Worm (Caenorhabditis elegans) whole organism, L1 larva: ENCODE data around the gene Y41D4A.7.
A peak's percentile ranks its signal among the peaks of the same experiment; 100 is the strongest.

ENCODE experiments used
- F16B12.6 ChIP-seq: fragments of 150-350 bp; optimal IDR thresholded peaks from 2 replicates; lab custom pipeline; 2014; ENCODE audit warnings: missing biosample characterization, missing genetic modification characterization
- ama-1 ChIP-seq: fragments of 150-350 bp; optimal IDR thresholded peaks from 2 replicates; lab custom pipeline; 2014
- blmp-1 ChIP-seq: fragments of 150-350 bp; optimal IDR thresholded peaks from 2 replicates; lab custom pipeline; 2014; ENCODE audit warnings: missing biosample characterization, missing genetic modification characterization
- ceh-63 ChIP-seq: fragments of 200-800 bp; sonication (Bioruptor generic); optimal IDR thresholded peaks from 2 replicates; lab custom pipeline; 2018; ENCODE audit warnings: mild to moderate bottlenecking, missing genetic modification characterization, missing compliant biosample characterization
- ceh-8 ChIP-seq: fragments of 200-800 bp; sonication (Bioruptor generic); optimal IDR thresholded peaks from 2 replicates; lab custom pipeline; 2018; ENCODE audit warnings: mild to moderate bottlenecking, missing genetic modification characterization, moderate library complexity, missing compliant biosample characterization
- ceh-88 ChIP-seq: fragments of 200-800 bp; sonication (Bioruptor generic); IDR thresholded peaks from 2 replicates; pipeline ENCODE4 v1.3.6; 2022; ENCODE audit warnings: missing genetic modification characterization, missing compliant biosample characterization
- ces-1 ChIP-seq: fragments of 150-350 bp; optimal IDR thresholded peaks from 2 replicates; lab custom pipeline; 2014; ENCODE audit warnings: missing biosample characterization, missing genetic modification reagents, missing genetic modification characterization
- efl-1 ChIP-seq, 4 experiments: fragments of 150-350 bp; optimal IDR thresholded peaks in 3 of 4; peaks in 1 of 4; 1 replicate in 1 of 4; 2 replicates in 3 of 4; lab custom pipeline; 2014; ENCODE audit warnings: missing biosample characterization in 2 of 4, missing genetic modification characterization in 2 of 4, missing genetic modification reagents in 2 of 4
- egl-13 ChIP-seq: sonication (generic microtip); optimal IDR thresholded peaks from 2 replicates; lab custom pipeline; 2016; ENCODE audit warnings: missing genotype, missing genetic modification reagents, missing genetic modification characterization, missing compliant biosample characterization
- elt-3 ChIP-seq, 6 experiments: fragments of 150-350 bp in 1 of 6; sonication (generic microtip); optimal IDR thresholded peaks; 2 replicates each; lab custom pipeline; 2017 to 2018; ENCODE audit warnings: missing biosample characterization in 6 of 6, missing genetic modification characterization in 6 of 6, inconsistent platforms in 1 of 6
- fkh-8 ChIP-seq: sonication (generic microtip); optimal IDR thresholded peaks from 2 replicates; lab custom pipeline; 2016; ENCODE audit warnings: mild to moderate bottlenecking, missing genetic modification characterization, missing compliant biosample characterization
- fos-1 ChIP-seq: fragments of 150-350 bp; optimal IDR thresholded peaks from 2 replicates; lab custom pipeline; 2014; ENCODE audit warnings: missing biosample characterization, missing genetic modification characterization
- grh-1 ChIP-seq: fragments of 200-800 bp; sonication (Bioruptor generic); IDR thresholded peaks from 2 replicates; pipeline ENCODE4 v1.3.6; 2022; ENCODE audit warnings: missing genetic modification reagents, missing genetic modification characterization, missing compliant biosample characterization
- hlh-17 ChIP-seq: fragments of 200-800 bp; sonication (Bioruptor generic); optimal IDR thresholded peaks from 2 replicates; lab custom pipeline; 2018; ENCODE audit warnings: missing genetic modification characterization, mild to moderate bottlenecking, missing compliant biosample characterization, moderate library complexity, borderline replicate concordance
- hlh-4 ChIP-seq: sonication (generic microtip); optimal IDR thresholded peaks from 2 replicates; lab custom pipeline; 2016; ENCODE audit warnings: mild to moderate bottlenecking, missing genetic modification characterization, missing compliant biosample characterization
- isw-1 ChIP-seq: fragments of 200-800 bp; sonication (Bioruptor generic); IDR thresholded peaks from 2 replicates; pipeline ENCODE4 v1.3.6; 2022; ENCODE audit warnings: missing genetic modification characterization, missing compliant biosample characterization
- jun-1 ChIP-seq: fragments of 150-350 bp; optimal IDR thresholded peaks from 2 replicates; lab custom pipeline; 2014; ENCODE audit warnings: missing biosample characterization, missing genetic modification reagents, missing genetic modification characterization
- lin-14 ChIP-seq: fragments of 200-800 bp; sonication (Bioruptor generic); optimal IDR thresholded peaks from 2 replicates; lab custom pipeline; 2018; ENCODE audit warnings: mild to moderate bottlenecking, missing genetic modification characterization, moderate library complexity, missing compliant biosample characterization
- lin-15B ChIP-seq: fragments of 150-350 bp; sonication (generic microtip); optimal IDR thresholded peaks from 3 replicates; lab custom pipeline; 2014; ENCODE audit warnings: missing biosample characterization, missing genetic modification characterization
- lin-39 ChIP-seq: fragments of 150-350 bp; optimal IDR thresholded peaks from 2 replicates; lab custom pipeline; 2014; ENCODE audit warnings: missing biosample characterization, missing genetic modification reagents, missing genetic modification characterization
- lir-3 ChIP-seq: sonication (generic microtip); optimal IDR thresholded peaks from 2 replicates; lab custom pipeline; 2016; ENCODE audit warnings: mild to moderate bottlenecking, missing genetic modification characterization, moderate library complexity, missing compliant biosample characterization; ENCODE audit not compliant: poor library complexity
- lsy-2 ChIP-seq, 2 experiments: fragments of 150-350 bp; optimal IDR thresholded peaks; 2 replicates each; lab custom pipeline; 2014; ENCODE audit warnings: missing biosample characterization in 2 of 2, missing genetic modification characterization in 2 of 2
- mef-2 ChIP-seq: fragments of 150-350 bp; optimal IDR thresholded peaks from 2 replicates; lab custom pipeline; 2014; ENCODE audit warnings: missing biosample characterization, missing genetic modification characterization
- mep-1 ChIP-seq: fragments of 150-350 bp; optimal IDR thresholded peaks from 2 replicates; lab custom pipeline; 2014; ENCODE audit warnings: missing biosample characterization, missing genetic modification characterization
- nhr-11 ChIP-seq: fragments of 150-350 bp; optimal IDR thresholded peaks from 2 replicates; lab custom pipeline; 2014; ENCODE audit warnings: missing biosample characterization, missing genetic modification characterization
- nhr-12 ChIP-seq: sonication (generic microtip); optimal IDR thresholded peaks from 2 replicates; lab custom pipeline; 2017; ENCODE audit warnings: missing biosample characterization, missing genetic modification characterization
- nhr-19 ChIP-seq: fragments of 200-800 bp; sonication (Bioruptor generic); conservative IDR thresholded peaks from 2 replicates; pipeline ENCODE4 v1.3.6; 2022; ENCODE audit warnings: missing genetic modification characterization, missing compliant biosample characterization
- nhr-47 ChIP-seq: sonication (generic microtip); optimal IDR thresholded peaks from 2 replicates; lab custom pipeline; 2016; ENCODE audit warnings: mild to moderate bottlenecking, missing genetic modification characterization, moderate library complexity, missing compliant biosample characterization
- nhr-85 ChIP-seq: sonication (generic microtip); peaks from one replicate; lab custom pipeline; 2016; ENCODE audit warnings: missing genetic modification characterization, inconsistent platforms, missing compliant biosample characterization
- nhr-90 ChIP-seq: sonication (generic microtip); optimal IDR thresholded peaks from 2 replicates; lab custom pipeline; 2016; ENCODE audit warnings: mild to moderate bottlenecking, missing genetic modification characterization, missing compliant biosample characterization; ENCODE audit not compliant: poor library complexity
- pag-3 ChIP-seq: sonication (generic microtip); optimal IDR thresholded peaks from 2 replicates; lab custom pipeline; 2017; ENCODE audit warnings: missing genetic modification characterization, mild to moderate bottlenecking, missing compliant biosample characterization, antibody characterized with exemption, borderline replicate concordance; ENCODE audit not compliant: insufficient read depth
- skn-1 ChIP-seq: fragments of 150-350 bp; optimal IDR thresholded peaks from 2 replicates; lab custom pipeline; 2014; ENCODE audit warnings: missing biosample characterization, missing genetic modification characterization
- snpc-4 ChIP-seq: fragments of 150-350 bp; optimal IDR thresholded peaks from 2 replicates; lab custom pipeline; 2014; ENCODE audit warnings: missing biosample characterization, missing genetic modification characterization
- snu-23 ChIP-seq: sonication (generic microtip); optimal IDR thresholded peaks from 2 replicates; lab custom pipeline; 2016; ENCODE audit warnings: missing genetic modification characterization, missing compliant biosample characterization
- sup-37 ChIP-seq: fragments of 200-800 bp; sonication (Bioruptor generic); optimal IDR thresholded peaks from 2 replicates; lab custom pipeline; 2018; ENCODE audit warnings: mild to moderate bottlenecking, missing genetic modification characterization, missing compliant biosample characterization
- swsn-7 ChIP-seq: sonication (generic microtip); optimal IDR thresholded peaks from 2 replicates; lab custom pipeline; 2016; ENCODE audit warnings: missing genetic modification characterization, missing compliant biosample characterization
- tbx-2 ChIP-seq: sonication (generic microtip); optimal IDR thresholded peaks from 2 replicates; lab custom pipeline; 2016; ENCODE audit warnings: missing genetic modification characterization, missing compliant biosample characterization
- tlp-1 ChIP-seq: fragments of 150-350 bp; optimal IDR thresholded peaks from 2 replicates; lab custom pipeline; 2014; ENCODE audit warnings: missing biosample characterization, missing genetic modification characterization
- unc-30 ChIP-seq: sonication (generic microtip); optimal IDR thresholded peaks from 2 replicates; lab custom pipeline; 2017; ENCODE audit warnings: missing biosample characterization, missing genetic modification characterization
- unc-62 ChIP-seq: fragments of 150-350 bp; optimal IDR thresholded peaks from 2 replicates; lab custom pipeline; 2014; ENCODE audit warnings: missing biosample characterization, missing genetic modification reagents, missing genetic modification characterization
- xbp-1 ChIP-seq: sonication (generic microtip); optimal IDR thresholded peaks from 2 replicates; lab custom pipeline; 2016; ENCODE audit warnings: missing genetic modification characterization, missing compliant biosample characterization
- zip-4 ChIP-seq: fragments of 200-800 bp; sonication (Bioruptor generic); optimal IDR thresholded peaks from 2 replicates; lab custom pipeline; 2018; ENCODE audit warnings: mild to moderate bottlenecking, missing genetic modification characterization, moderate library complexity, missing compliant biosample characterization
- ztf-11 ChIP-seq, 2 experiments: sonication (generic microtip); optimal IDR thresholded peaks; 2 replicates each; lab custom pipeline; 2016 to 2017; ENCODE audit warnings: missing genetic modification characterization in 2 of 2, missing biosample characterization in 1 of 2, missing compliant biosample characterization in 1 of 2
- ztf-4 ChIP-seq: fragments of 150-350 bp; optimal IDR thresholded peaks from 2 replicates; lab custom pipeline; 2014; ENCODE audit warnings: missing biosample characterization, missing genetic modification characterization

The Y41D4A.7 gene

DNA sequence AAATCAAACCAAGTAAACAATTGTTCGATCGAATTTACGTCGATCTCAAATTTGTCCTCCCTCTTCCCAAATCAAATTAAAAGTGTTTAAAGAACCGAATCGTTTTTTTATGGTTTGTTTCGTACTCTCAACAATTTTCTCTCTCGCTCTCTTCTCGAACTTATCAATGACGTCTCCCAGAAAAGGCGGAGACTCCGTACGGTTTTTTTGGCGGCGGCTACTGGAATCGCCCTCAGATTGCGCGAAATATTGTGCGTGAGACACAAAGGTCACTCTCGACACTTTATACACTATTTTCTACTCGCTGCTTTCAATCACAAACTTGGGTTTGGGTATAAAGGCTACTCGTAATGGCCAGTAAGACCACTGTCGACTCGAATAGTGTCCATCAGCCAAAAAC lies 40.9 kb downstream of the Y41D4A.7 start, which contains the start of gene epic-2:
Gene epic-2 (plus strand): TSS at position 317 of the 400 bp plus-strand sequence.
- TF ChIP-seq nhr-85 (tag; lab: Kevin White, UChicago) (peak; percentile 65), ces-1 (GFP tag; lab: Kevin White, UChicago) (no peak), elt-3 (tag; optimal IDR thresholded peaks at IDR 0.05; lab: Kevin White, UChicago) (peak in 3 of 6 experiments; percentile 3 to 68 (median 23)), lin-14 (GFP tag; lab: Kevin White, UChicago) (peak; percentile 31), blmp-1 (tag; lab: Kevin White, UChicago) (peak; percentile 17), nhr-19 (no peak), xbp-1 (tag; lab: Kevin White, UChicago) (peak; percentile 5), grh-1 (GFP tag; lab: Robert Waterston, UW) (peak; percentile 6; the same call in 1 of the 2 replicates), lir-3 (tag; lab: Kevin White, UChicago) (no peak), sup-37 (GFP tag; lab: Kevin White, UChicago) (no peak)

DNA sequence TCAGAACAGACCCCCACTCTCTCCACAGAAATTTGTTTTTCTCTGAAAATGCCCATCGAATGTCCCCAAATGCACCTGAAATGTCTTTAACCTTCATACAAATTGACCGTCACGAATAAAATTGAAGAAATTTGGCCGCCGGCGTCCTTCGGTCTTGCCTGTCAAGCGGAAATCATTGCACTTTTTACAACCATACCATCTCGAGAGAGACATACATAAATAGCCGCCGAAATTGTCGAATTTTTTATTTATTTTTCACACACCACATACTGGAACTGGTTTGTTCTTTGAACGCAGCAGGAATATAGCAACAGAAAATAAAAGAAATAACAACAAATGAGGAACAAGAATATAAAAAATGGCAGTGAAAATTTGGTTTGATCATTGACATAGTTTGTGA lies 45.7 kb downstream of the Y41D4A.7 start:
- no peak for TF ChIP-seq ztf-4 (tag; lab: Kevin White, UChicago)
- TF ChIP-seq F16B12.6 (tag; lab: Kevin White, UChicago): no peak
- TF ChIP-seq blmp-1 (tag; lab: Kevin White, UChicago): peak; percentile 20
- TF ChIP-seq nhr-90 (tag; lab: Kevin White, UChicago): no peak
- no peak for TF ChIP-seq unc-30 (tag; lab: Kevin White, UChicago)
- no peak for TF ChIP-seq hlh-4 (tag; lab: Kevin White, UChicago)
- no peak for TF ChIP-seq zip-4 (GFP tag; lab: Kevin White, UChicago)
- TF ChIP-seq snu-23 (GFP tag; lab: Kevin White, UChicago): peak; percentile 6
- no peak for TF ChIP-seq efl-1 (optimal IDR thresholded peaks at IDR 0.05; lab: Kevin White, UChicago)
- TF ChIP-seq efl-1 (GFP tag; optimal IDR thresholded peaks at IDR 0.05 in 1 of 2; lab: Kevin White, UChicago): peak in 1 of 2 experiments; percentile 51
- TF ChIP-seq fkh-8: no peak
- no peak for TF ChIP-seq ceh-88 (GFP tag; lab: Robert Waterston, UW)
- no peak for TF ChIP-seq nhr-11
- no peak for TF ChIP-seq egl-13 (tag; lab: Kevin White, UChicago)
- no peak for TF ChIP-seq ceh-63 (GFP tag; lab: Kevin White, UChicago)
- TF ChIP-seq lin-14 (GFP tag; lab: Kevin White, UChicago): peak; percentile 34
- TF ChIP-seq lsy-2 (tag; optimal IDR thresholded peaks at IDR 0.05; lab: Kevin White, UChicago): peak in 1 of 2 experiments; percentile 17

DNA sequence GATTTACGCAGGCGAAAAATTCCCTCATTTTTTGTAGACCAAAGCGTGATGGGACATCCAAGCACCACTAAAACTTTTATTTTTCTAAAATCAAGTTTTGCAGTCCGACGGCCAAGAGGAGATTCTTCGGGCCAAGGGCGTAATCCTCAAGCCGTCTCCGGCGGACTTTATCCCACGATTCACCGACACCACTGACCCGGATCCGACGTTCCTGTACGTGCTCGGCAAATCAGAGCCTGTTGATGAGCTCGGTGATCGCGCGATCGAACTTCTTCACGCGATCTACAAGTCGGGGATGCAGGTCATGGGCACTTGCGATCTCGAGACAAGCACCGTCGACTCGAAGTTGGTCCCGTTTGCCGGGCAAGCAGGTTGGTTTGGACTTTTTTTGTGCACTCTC lies 47.8 kb downstream of the Y41D4A.7 start:
- no peak for TF ChIP-seq sup-37 (GFP tag; lab: Kevin White, UChicago)
- no peak for TF ChIP-seq isw-1 (GFP tag; lab: Robert Waterston, UW)
- TF ChIP-seq nhr-47 (tag; lab: Kevin White, UChicago): no peak
- TF ChIP-seq lir-3 (tag; lab: Kevin White, UChicago): no peak
- no peak for TF ChIP-seq nhr-12
- no peak for TF ChIP-seq lin-15B
- TF ChIP-seq grh-1 (GFP tag; lab: Robert Waterston, UW): no peak
- TF ChIP-seq tlp-1 (tag; lab: Kevin White, UChicago): no peak

DNA sequence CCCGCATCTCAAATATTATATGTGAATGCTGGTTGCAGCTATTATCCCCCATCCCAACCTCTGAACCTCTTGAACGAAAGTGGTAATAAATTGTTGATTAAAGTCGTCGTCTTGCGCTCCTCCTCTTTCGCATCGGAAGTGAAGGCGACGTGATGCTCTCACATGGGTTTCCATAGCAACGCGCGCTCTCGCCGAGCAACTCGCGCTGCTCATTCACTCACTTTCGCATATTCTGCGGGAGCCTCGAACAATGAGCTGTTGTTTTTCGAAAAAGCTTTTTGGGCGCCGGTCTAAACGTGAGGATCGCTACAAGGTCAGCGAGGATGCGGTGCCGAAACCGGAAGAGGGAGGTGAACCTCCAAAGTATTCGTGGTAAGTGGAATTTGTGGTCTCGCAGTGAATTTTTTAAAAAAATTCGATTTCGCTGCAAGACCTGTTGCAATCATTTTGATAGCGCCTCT lies 50.3 kb downstream of the Y41D4A.7 start, which contains the start of gene rpi-2:
Gene rpi-2 (plus strand): TSS at position 234 of the 461 bp plus-strand sequence.
- TF ChIP-seq jun-1 (tag; lab: Kevin White, UChicago) (no peak), nhr-19 (0 out of 2 replicates have a peak, but pooled peaks have one; percentile 14), ztf-11 (tag; optimal IDR thresholded peaks at IDR 0.05; lab: Kevin White, UChicago) (no peak), tbx-2 (tag; lab: Kevin White, UChicago) (peak; percentile 8), mep-1 (tag; lab: Kevin White, UChicago) (no peak), mef-2 (tag; lab: Kevin White, UChicago) (no peak), hlh-17 (GFP tag; lab: Kevin White, UChicago) (no peak), lir-3 (tag; lab: Kevin White, UChicago) (no peak), fos-1 (tag; lab: Kevin White, UChicago) (peak; percentile 0), elt-3 (tag; optimal IDR thresholded peaks at IDR 0.05; lab: Kevin White, UChicago) (no peak), ceh-88 (GFP tag; lab: Robert Waterston, UW) (no peak), ceh-8 (GFP tag; lab: Kevin White, UChicago) (no peak), unc-30 (tag; lab: Kevin White, UChicago) (no peak), skn-1 (tag; lab: Kevin White, UChicago) (no peak), ama-1 (lab: Kevin White, UChicago) (no peak), swsn-7 (peak; percentile 29), F16B12.6 (tag; lab: Kevin White, UChicago) (no peak), lin-14 (GFP tag; lab: Kevin White, UChicago) (peak; percentile 17), pag-3 (tag; lab: Kevin White, UChicago) (no peak), nhr-12 (no peak), ceh-63 (GFP tag; lab: Kevin White, UChicago) (no peak), lin-39 (tag; lab: Kevin White, UChicago) (no peak), blmp-1 (tag; lab: Kevin White, UChicago) (no peak), unc-62 (GFP tag; lab: Kevin White, UChicago) (no peak), snu-23 (GFP tag; lab: Kevin White, UChicago) (peak; percentile 43), snpc-4 (no peak)
